Worm (Caenorhabditis elegans): ENCODE data around the gene smcr-8.

smcr-8 gene

DNA sequence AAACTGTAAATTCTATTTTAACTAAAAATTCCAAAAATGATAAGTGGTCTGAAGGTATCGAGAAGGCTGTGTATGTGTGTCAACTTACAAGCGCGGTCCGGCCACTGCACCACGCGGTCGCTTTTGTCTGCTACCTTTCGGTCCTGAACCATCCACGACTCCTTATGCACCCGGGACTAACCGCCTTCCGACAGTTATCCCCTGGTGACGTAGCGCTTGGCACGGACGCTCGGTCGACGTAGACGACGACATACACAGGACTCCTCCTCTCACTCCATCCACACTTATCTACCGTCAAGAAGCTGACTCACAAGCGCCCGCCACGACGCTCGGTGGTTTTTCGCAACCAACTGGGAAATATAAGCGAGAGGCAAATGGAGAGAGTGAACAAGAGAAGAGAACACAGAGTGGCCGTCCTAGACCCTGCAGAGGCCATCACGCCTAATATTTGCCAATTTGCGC lies 32.2 kb downstream of the smcr-8 start (continued):
- TF ChIP-seq dpff-1 (tag; optimal IDR thresholded peaks at IDR 0.05) (peak; percentile 2), ztf-26 (tag; optimal IDR thresholded peaks at IDR 0.05) (peak; percentile 78), egl-18 (GFP tag; IDR thresholded peaks at IDR 0.05) (0 out of 2 replicates have a peak, but pooled peaks have one; percentile 58), ztf-3 (GFP tag; optimal IDR thresholded peaks at IDR 0.05) (peak; percentile 53), ekl-4 (GFP tag; IDR thresholded peaks at IDR 0.05) (peak; percentile 87), dox-1 (GFP tag; IDR thresholded peaks at IDR 0.05) (peak; percentile 98), aptf-3 (GFP tag; IDR thresholded peaks at IDR 0.05) (peak; percentile 79; the same call in 1 of the 2 replicates)

DNA sequence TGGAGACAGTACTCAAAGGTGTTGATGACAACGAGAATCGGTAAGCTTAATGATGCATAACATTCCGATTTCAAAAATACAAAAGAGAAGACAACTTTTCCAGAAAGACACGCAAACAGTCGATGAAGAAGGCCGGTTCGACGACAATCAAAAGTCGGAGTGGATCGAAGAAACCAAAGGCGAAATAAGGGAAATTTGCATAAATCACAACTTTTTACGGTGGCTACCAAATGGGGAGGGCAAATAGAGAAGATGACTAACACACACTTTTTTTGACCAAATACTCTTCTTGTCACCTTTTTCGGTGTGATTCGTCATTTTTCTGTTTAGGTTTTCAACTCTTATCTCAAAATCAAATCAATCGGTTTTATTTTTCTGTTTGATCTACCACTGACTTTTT lies 37.0 kb downstream of the smcr-8 start, which contains the start of gene C45G9.6:
TSS of gene C45G9.6 (plus strand) at position 301 of the 400 bp plus-strand sequence.
- TF ChIP-seq T26A5.8 (tag; optimal IDR thresholded peaks at IDR 0.05) (no peak), nhr-90 (tag; optimal IDR thresholded peaks at IDR 0.05) (no peak), rpc-1 (optimal IDR thresholded peaks at IDR 0.05) (no peak), rpc-1 (tag; optimal IDR thresholded peaks at IDR 0.05) (no peak), B0019.2 (GFP tag; conservative IDR thresholded peaks at IDR 0.05) (no peak), ccch-3 (GFP tag; optimal IDR thresholded peaks at IDR 0.05) (no peak), snpc-3.4 (tag; optimal IDR thresholded peaks at IDR 0.05) (no peak)

DNA sequence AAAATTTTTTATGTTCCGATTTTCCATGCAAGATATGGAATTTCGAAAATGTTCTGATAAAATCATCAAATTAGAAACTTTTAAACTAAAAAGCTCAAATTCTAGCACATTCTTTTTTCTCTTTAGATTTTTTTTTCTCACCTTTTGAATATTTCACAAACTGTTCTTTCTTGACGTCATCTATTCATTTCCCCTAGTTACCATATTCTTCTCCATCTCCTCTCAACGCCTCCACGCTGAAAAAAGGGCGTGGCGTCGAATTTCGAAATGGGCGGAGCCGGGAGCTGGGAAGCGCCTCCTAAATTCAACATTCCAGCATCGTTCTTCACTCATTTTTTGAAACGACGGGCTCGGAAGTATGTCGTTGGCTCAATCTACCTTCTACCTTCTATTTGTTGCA lies 42.9 kb downstream of the smcr-8 start, which contains the start of gene nlp-43:
TSS of gene nlp-43 (plus strand) at position 301 of the 400 bp plus-strand sequence.
- TF ChIP-seq zim-3 (tag; optimal IDR thresholded peaks at IDR 0.05) (no peak), madf-3 (GFP tag; IDR thresholded peaks at IDR 0.05) (no peak), lin-26 (GFP tag; IDR thresholded peaks at IDR 0.05) (no peak), ztf-6 (GFP tag; IDR thresholded peaks at IDR 0.05) (no peak), B0019.2 (GFP tag; conservative IDR thresholded peaks at IDR 0.05) (no peak), die-1 (tag; optimal IDR thresholded peaks at IDR 0.05) (no peak), lir-1 (GFP tag; conservative IDR thresholded peaks at IDR 0.05) (no peak), cebp-2 (GFP tag; IDR thresholded peaks at IDR 0.05) (no peak), B0336.3 (GFP tag; IDR thresholded peaks at IDR 0.05) (no peak), aptf-3 (GFP tag; IDR thresholded peaks at IDR 0.05) (no peak)

- TF ChIP-seq gei-17 (GFP tag; optimal IDR thresholded peaks at IDR 0.05) (no peak), D2030.7 (GFP tag; IDR thresholded peaks at IDR 0.05) (no peak), ztf-18 (tag; optimal IDR thresholded peaks at IDR 0.05) (no peak), tbx-9 (tag; optimal IDR thresholded peaks at IDR 0.05; ENCODE audit: borderline replicate concordance) (no peak), tlf-1 (GFP tag; optimal IDR thresholded peaks at IDR 0.05) (no peak), sea-2 (GFP tag; IDR thresholded peaks at IDR 0.05) (no peak), T07F8.4 (tag; optimal IDR thresholded peaks at IDR 0.05) (no peak), ceh-58 (GFP tag; IDR thresholded peaks at IDR 0.05) (no peak), cebp-1 (GFP tag; IDR thresholded peaks at IDR 0.05) (no peak), cebp-1 (tag; optimal IDR thresholded peaks at IDR 0.05) (no peak)
Measured at ce11 chrIII:5044709-5045108, 45.5 kb downstream of the smcr-8 start, which contains the start of gene C45G9.14. C45G9.14 (plus strand) TSS chrIII:5045009.

- TF ChIP-seq ets-4 (GFP tag; optimal IDR thresholded peaks at IDR 0.05), result peak; percentile 36
- no peak for TF ChIP-seq T26A5.8 (tag; optimal IDR thresholded peaks at IDR 0.05)
- peak; percentile 20; the same call in 1 of the 2 replicates for TF ChIP-seq hmg-1.2 (GFP tag; IDR thresholded peaks at IDR 0.05)
- TF ChIP-seq F22D6.2 (tag; optimal IDR thresholded peaks at IDR 0.05), result no peak
- TF ChIP-seq snpc-4 (GFP tag; optimal IDR thresholded peaks at IDR 0.05), result no peak
- TF ChIP-seq snpc-4 (tag; optimal IDR thresholded peaks at IDR 0.05), result peak in 1 of 4 experiments; percentile 49
- TF ChIP-seq nhr-80 (tag; optimal IDR thresholded peaks at IDR 0.05), result peak; percentile 90
- TF ChIP-seq hrde-1 (tag; optimal IDR thresholded peaks at IDR 0.05; ENCODE audit: borderline replicate concordance), result no peak
- no peak for TF ChIP-seq egl-44 (GFP tag; IDR thresholded peaks at IDR 0.05)
Measured at ce11 chrIII:5047175-5047574, 48.0 kb downstream of the smcr-8 start, which contains the start of gene txbp-3. txbp-3 (minus strand) TSS chrIII:5047459.

All from whole organism, young adult.